Worm (Caenorhabditis elegans): ENCODE data around the gene C04F5.9.

Gene C04F5.9

ce11 chrV:5144541-5144940 lies 25.5 kb upstream of the C04F5.9 start, which contains the start of gene F14F9.2:
Gene F14F9.2, plus strand, starts transcription at chrV:5144841.
- TF ChIP-seq eyg-1 (tag; optimal IDR thresholded peaks at IDR 0.05) (no peak), ceh-30 (tag; optimal IDR thresholded peaks at IDR 0.05) (no peak), fkh-10 (GFP tag; optimal IDR thresholded peaks at IDR 0.05) (no peak), C08G9.2 (tag; optimal IDR thresholded peaks at IDR 0.05) (no peak), hlh-6 (tag; optimal IDR thresholded peaks at IDR 0.05) (no peak), nfya-1 (tag; optimal IDR thresholded peaks at IDR 0.05) (no peak), unc-55 (GFP tag; optimal IDR thresholded peaks at IDR 0.05) (no peak), tbx-7 (tag; optimal IDR thresholded peaks at IDR 0.05) (no peak), ahr-1 (tag; optimal IDR thresholded peaks at IDR 0.05) (no peak), madf-2 (tag; optimal IDR thresholded peaks at IDR 0.05) (no peak)

ce11 chrV:5143785-5144184 lies 24.8 kb upstream of the C04F5.9 start, which contains the start of gene srh-129:
Gene srh-129, minus strand, starts transcription at chrV:5143885.
- no peak for TF ChIP-seq mec-3 (tag; optimal IDR thresholded peaks at IDR 0.05; ENCODE audit: borderline replicate concordance)
- TF ChIP-seq nhr-232 (tag; optimal IDR thresholded peaks at IDR 0.05) = no peak
- no peak for TF ChIP-seq ceh-9 (tag; optimal IDR thresholded peaks at IDR 0.05)
- TF ChIP-seq ceh-2 (tag; optimal IDR thresholded peaks at IDR 0.05) = no peak
- no peak for TF ChIP-seq fkh-6 (tag; optimal IDR thresholded peaks at IDR 0.05)
- TF ChIP-seq gmeb-2 (tag; optimal IDR thresholded peaks at IDR 0.05) = no peak
- TF ChIP-seq K09A11.1 (tag; optimal IDR thresholded peaks at IDR 0.05; ENCODE audit: insufficient read depth) = no peak
- TF ChIP-seq ceh-45 (GFP tag; IDR thresholded peaks at IDR 0.05) = no peak
- TF ChIP-seq pha-4 (tag; optimal IDR thresholded peaks at IDR 0.05) = no peak
- no peak for TF ChIP-seq hlh-15 (tag; optimal IDR thresholded peaks at IDR 0.05)
- TF ChIP-seq C08G9.2 (tag; optimal IDR thresholded peaks at IDR 0.05) = no peak
- no peak for TF ChIP-seq T23F11.4 (GFP tag; optimal IDR thresholded peaks at IDR 0.05)
- TF ChIP-seq C38D4.7 (GFP tag; optimal IDR thresholded peaks at IDR 0.05) = no peak
- no peak for TF ChIP-seq ama-1 (optimal IDR thresholded peaks at IDR 0.05)
- no peak for TF ChIP-seq pqm-1 (tag; optimal IDR thresholded peaks at IDR 0.05)
- TF ChIP-seq nhr-11 (tag; optimal IDR thresholded peaks at IDR 0.05) = no peak
- no peak for TF ChIP-seq tbx-7 (tag; optimal IDR thresholded peaks at IDR 0.05)
- TF ChIP-seq hlh-8 (tag; optimal IDR thresholded peaks at IDR 0.05) = no peak
- no peak for TF ChIP-seq lin-11 (tag; optimal IDR thresholded peaks at IDR 0.05)
- TF ChIP-seq elt-4 (tag; optimal IDR thresholded peaks at IDR 0.05) = no peak

- no peak for TF ChIP-seq nhr-232 (tag; optimal IDR thresholded peaks at IDR 0.05)
- no peak for TF ChIP-seq zip-5 (tag; optimal IDR thresholded peaks at IDR 0.05)
- no peak for TF ChIP-seq gmeb-2 (tag; optimal IDR thresholded peaks at IDR 0.05)
- no peak for TF ChIP-seq hlh-6 (tag; optimal IDR thresholded peaks at IDR 0.05)
- no peak for TF ChIP-seq fax-1 (tag; optimal IDR thresholded peaks at IDR 0.05)
- TF ChIP-seq dmd-4 (tag; optimal IDR thresholded peaks at IDR 0.05; ENCODE audit: borderline replicate concordance) = no peak
- no peak for TF ChIP-seq pha-2 (tag; optimal IDR thresholded peaks at IDR 0.05)
- no peak for TF ChIP-seq ttx-3 (tag; optimal IDR thresholded peaks at IDR 0.05)
- no peak for TF ChIP-seq elt-4 (tag; optimal IDR thresholded peaks at IDR 0.05)
- no peak for TF ChIP-seq eyg-1 (tag; optimal IDR thresholded peaks at IDR 0.05)
- no peak for TF ChIP-seq pha-4 (tag; optimal IDR thresholded peaks at IDR 0.05)
- TF ChIP-seq odd-2 (tag; optimal IDR thresholded peaks at IDR 0.05) = no peak
- TF ChIP-seq che-1 (tag; optimal IDR thresholded peaks at IDR 0.05) = no peak
These were observed 18.9 kb upstream of the C04F5.9 start, which contains the start of gene F14F9.3 for ce11 chrV:5137919-5138318. Gene F14F9.3, plus strand, starts transcription at chrV:5138219.

ce11 chrV:5132441-5132840 lies 13.4 kb upstream of the C04F5.9 start, which contains the start of gene F14F9.4:
Gene F14F9.4, plus strand, starts transcription at chrV:5132741.
- TF ChIP-seq rnt-1 (tag; optimal IDR thresholded peaks at IDR 0.05) = no peak
- no peak for TF ChIP-seq ceh-6 (GFP tag; optimal IDR thresholded peaks at IDR 0.05)
- no peak for TF ChIP-seq syd-9 (tag; optimal IDR thresholded peaks at IDR 0.05)
- TF ChIP-seq ceh-19 (GFP tag; optimal IDR thresholded peaks at IDR 0.05) = no peak
- no peak for TF ChIP-seq sox-2 (GFP tag; IDR thresholded peaks at IDR 0.05)
- no peak for TF ChIP-seq che-1 (tag; optimal IDR thresholded peaks at IDR 0.05)
- TF ChIP-seq ceh-48 (tag; optimal IDR thresholded peaks at IDR 0.05) = no peak
- TF ChIP-seq tbx-7 (tag; optimal IDR thresholded peaks at IDR 0.05) = no peak
- no peak for TF ChIP-seq unc-55 (GFP tag; optimal IDR thresholded peaks at IDR 0.05)
- no peak for TF ChIP-seq ceh-22 (tag; optimal IDR thresholded peaks at IDR 0.05)
- no peak for TF ChIP-seq T23F11.4 (GFP tag; optimal IDR thresholded peaks at IDR 0.05)
- TF ChIP-seq unc-42 (tag; optimal IDR thresholded peaks at IDR 0.05) = no peak
- TF ChIP-seq pha-2 (tag; optimal IDR thresholded peaks at IDR 0.05) = no peak
- TF ChIP-seq ztf-16 (tag; optimal IDR thresholded peaks at IDR 0.05) = no peak
- TF ChIP-seq odd-2 (tag; optimal IDR thresholded peaks at IDR 0.05) = no peak
